Fruit fly (Drosophila melanogaster): ENCODE measurements around the gene CG46306.

Gene CG46306

dm6 chrX:16782175-16782916 is 53.0 kb downstream of the CG46306 start (continued):
- TF ChIP-seq cwo (GFP tag; optimal IDR thresholded peaks at IDR 0.05): peak; percentile 44
- peak; percentile 40 for TF ChIP-seq Chrac-16 (GFP tag; optimal IDR thresholded peaks at IDR 0.05)
- TF ChIP-seq Taf1 (GFP tag; IDR thresholded peaks at IDR 0.05): 0 out of 2 replicates have a peak, but pooled peaks have one; percentile 39
- peak in 1 of 2 experiments; percentile 31 for TF ChIP-seq Trl (optimal IDR thresholded peaks at IDR 0.05)
- peak; percentile 50 for TF ChIP-seq Trl (GFP tag; optimal IDR thresholded peaks at IDR 0.05)
- peak; percentile 4 for TF ChIP-seq tap (tag; optimal IDR thresholded peaks at IDR 0.05)
- peak; percentile 67 for TF ChIP-seq Drgx (GFP tag; IDR thresholded peaks at IDR 0.05)
- no peak for TF ChIP-seq Fer2 (tag; optimal IDR thresholded peaks at IDR 0.05)
- TF ChIP-seq CG6854 (GFP tag; optimal IDR thresholded peaks at IDR 0.05): peak; percentile 1
- no peak for TF ChIP-seq CG4707 (GFP tag; optimal IDR thresholded peaks at IDR 0.05)
- TF ChIP-seq unc-4 (GFP tag; IDR thresholded peaks at IDR 0.05; ENCODE audit: partially characterized antibody): no peak
- TF ChIP-seq ken (GFP tag; IDR thresholded peaks at IDR 0.05): peak; percentile 33; the same call in 1 of the 3 replicates
- no peak for TF ChIP-seq CG8359 (GFP tag; optimal IDR thresholded peaks at IDR 0.05; ENCODE audit: borderline replicate concordance)
- peak; percentile 71 for TF ChIP-seq Rfx (GFP tag; IDR thresholded peaks at IDR 0.05)
- TF ChIP-seq nom (GFP tag; optimal IDR thresholded peaks at IDR 0.05): no peak
- peak; percentile 14 for TF ChIP-seq dmrt11E (tag; optimal IDR thresholded peaks at IDR 0.05)
- peak; percentile 40 for TF ChIP-seq E2f1 (GFP tag; IDR thresholded peaks at IDR 0.05)

- TF ChIP-seq rib (GFP tag; IDR thresholded peaks at IDR 0.05) (no peak), Fer2 (tag; optimal IDR thresholded peaks at IDR 0.05) (no peak), Ada2b (GFP tag; IDR thresholded peaks at IDR 0.05) (no peak; the same call in 1 of the 2 replicates), CG3838 (GFP tag; optimal IDR thresholded peaks at IDR 0.05) (no peak), H15 (GFP tag; IDR thresholded peaks at IDR 0.05) (0 out of 3 replicates have a peak, but pooled peaks have one; percentile 20), CG15269 (tag; optimal IDR thresholded peaks at IDR 0.05) (peak; percentile 51), Meics (GFP tag; optimal IDR thresholded peaks at IDR 0.05) (peak; percentile 47), CG4328 (GFP tag; optimal IDR thresholded peaks at IDR 0.05) (no peak), C15 (GFP tag; IDR thresholded peaks at IDR 0.05) (no peak), croc (GFP tag; conservative IDR thresholded peaks at IDR 0.05) (no peak), pfk (GFP tag; optimal IDR thresholded peaks at IDR 0.05) (no peak), Mad (GFP tag; optimal IDR thresholded peaks at IDR 0.05) (no peak), lilli (GFP tag; optimal IDR thresholded peaks at IDR 0.05) (peak; percentile 38), CG8290 (GFP tag; optimal IDR thresholded peaks at IDR 0.05) (no peak), CG8290 (tag; optimal IDR thresholded peaks at IDR 0.05) (peak in 1 of 2 experiments; percentile 69), pho (GFP tag; optimal IDR thresholded peaks at IDR 0.05) (no peak), sisA (GFP tag; IDR thresholded peaks at IDR 0.05) (peak; percentile 21; the same call in 1 of the 2 replicates), jumu (GFP tag; optimal IDR thresholded peaks at IDR 0.05) (no peak), cad (GFP tag; optimal IDR thresholded peaks at IDR 0.05) (no peak), CG17385 (GFP tag; optimal IDR thresholded peaks at IDR 0.05) (peak; percentile 6), CG2712 (tag; optimal IDR thresholded peaks at IDR 0.05) (peak; percentile 11), eyg (GFP tag; optimal IDR thresholded peaks at IDR 0.05) (peak; percentile 42), CG17359 (tag; optimal IDR thresholded peaks at IDR 0.05) (peak; percentile 3), CG11696 (GFP tag; IDR thresholded peaks at IDR 0.05) (peak; percentile 19; the same call in 1 of the 2 replicates), NK7.1 (GFP tag; optimal IDR thresholded peaks at IDR 0.05) (no peak), CG9215 (GFP tag; IDR thresholded peaks at IDR 0.05) (peak; percentile 21; the same call in 1 of the 2 replicates), CG17829 (tag; optimal IDR thresholded peaks at IDR 0.05) (no peak), CG12744 (GFP tag; optimal IDR thresholded peaks at IDR 0.05) (no peak), Oli (tag; optimal IDR thresholded peaks at IDR 0.05) (peak; percentile 8), CHES-1-like (GFP tag; optimal IDR thresholded peaks at IDR 0.05) (peak; percentile 45), ro (GFP tag; IDR thresholded peaks at IDR 0.05) (no peak), Lpt (GFP tag; optimal IDR thresholded peaks at IDR 0.05) (no peak), CG11398 (GFP tag; optimal IDR thresholded peaks at IDR 0.05) (peak; percentile 8), dpn (GFP tag; optimal IDR thresholded peaks at IDR 0.05) (peak in 1 of 2 experiments; percentile 22)
Observed at dm6 chrX:16781055-16781454, 54.3 kb downstream of the CG46306 start.

Data from whole organism, embryonic.